Worm (Caenorhabditis elegans) whole organism, late embryonic: ENCODE data around the gene C09G5.7.

Source experiments
- F13H6.1 ChIP-seq: sonication (generic microtip); optimal IDR thresholded peaks from 2 replicates; lab custom pipeline; 2016; ENCODE audit warnings: missing genetic modification characterization, missing compliant biosample characterization
- T23F11.4 ChIP-seq: fragments of 200-800 bp; sonication (Bioruptor generic); optimal IDR thresholded peaks from 2 replicates; lab custom pipeline; 2018; ENCODE audit warnings: mild to moderate bottlenecking, missing genetic modification characterization, missing compliant biosample characterization
- ama-1 ChIP-seq: fragments of 150-350 bp; optimal IDR thresholded peaks from 2 replicates; lab custom pipeline; 2014
- elt-4 ChIP-seq: sonication (generic microtip); optimal IDR thresholded peaks from 2 replicates; lab custom pipeline; 2016; ENCODE audit warnings: missing genetic modification characterization, missing compliant biosample characterization
- fkh-10 ChIP-seq: fragments of 150-350 bp; optimal IDR thresholded peaks from 2 replicates; lab custom pipeline; 2014; ENCODE audit warnings: missing biosample characterization, missing genetic modification reagents, missing genetic modification characterization
- lin-11 ChIP-seq: fragments of 200-800 bp; sonication (Bioruptor generic); optimal IDR thresholded peaks from 2 replicates; lab custom pipeline; 2018; ENCODE audit warnings: mild to moderate bottlenecking, missing genetic modification characterization, missing compliant biosample characterization
- mec-3 ChIP-seq: sonication (generic microtip); optimal IDR thresholded peaks from 2 replicates; lab custom pipeline; 2016; ENCODE audit warnings: borderline replicate concordance, missing genetic modification characterization, missing compliant biosample characterization

DNA sequence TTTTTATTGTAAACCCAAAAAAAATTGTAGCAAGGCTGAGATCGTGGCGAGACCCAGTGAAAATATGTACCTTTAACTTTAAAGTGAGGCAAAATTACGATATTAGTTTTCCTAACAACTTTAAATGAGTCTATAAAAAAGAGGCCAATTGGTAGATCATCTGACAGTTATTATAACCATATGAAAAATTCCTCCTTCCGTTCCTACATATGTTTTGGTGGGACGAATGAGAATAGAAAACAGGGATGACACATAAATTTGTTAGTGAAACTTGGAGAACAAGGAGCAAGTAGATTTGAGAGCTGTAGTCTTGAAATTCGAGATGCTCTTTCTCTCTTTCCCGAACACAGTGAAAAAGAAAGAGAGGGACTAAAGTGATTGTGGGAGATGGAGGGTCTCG, 50.6 kb downstream of the C09G5.7 start:
- no peak for TF ChIP-seq elt-4
- TF ChIP-seq fkh-10: no peak
- no peak for TF ChIP-seq mec-3 (tag; lab: Kevin White, UChicago)
- no peak for TF ChIP-seq T23F11.4
- TF ChIP-seq lin-11 (tag; lab: Kevin White, UChicago): no peak
- TF ChIP-seq F13H6.1: no peak
- TF ChIP-seq ama-1: no peak
